Fruit fly (Drosophila melanogaster) whole organism, embryonic: ENCODE measurements around the gene CG1545.
A peak's percentile ranks its signal among the peaks of the same experiment; 100 is the strongest.

Experiments
- Ada2b ChIP-seq: fragments of 200-800 bp; sonication (Bioruptor generic); IDR thresholded peaks from 2 replicates; pipeline ENCODE4 v1.3.6; 2022; ENCODE audit warnings: missing biosample characterization, missing genetic modification characterization
- CG1024 ChIP-seq: fragments of 200-800 bp; sonication (Bioruptor generic); IDR thresholded peaks from 2 replicates; pipeline ENCODE4 v1.3.6; 2022; ENCODE audit warnings: missing biosample characterization, missing genetic modification characterization
- CG11695 ChIP-seq: fragments of 200-800 bp; sonication (Bioruptor generic); IDR thresholded peaks from 3 replicates; pipeline ENCODE4 v1.3.6; 2022; ENCODE audit warnings: missing biosample characterization, missing genetic modification characterization
- CG13123 ChIP-seq: fragments of 200-800 bp; sonication (Bioruptor generic); optimal IDR thresholded peaks from 2 replicates; lab custom pipeline; 2016; ENCODE audit warnings: missing biosample characterization, missing genetic modification characterization
- CG13775 ChIP-seq: fragments of 200-800 bp; sonication (Bioruptor generic); optimal IDR thresholded peaks from 3 replicates; lab custom pipeline; 2017; ENCODE audit warnings: missing biosample characterization, mild to moderate bottlenecking, missing genetic modification characterization
- CG15073 ChIP-seq: fragments of 200-800 bp; sonication (Bioruptor generic); optimal IDR thresholded peaks from 2 replicates; lab custom pipeline; 2016; ENCODE audit warnings: missing biosample characterization, missing genetic modification characterization
- CG15514 ChIP-seq: fragments of 200-800 bp; sonication (Bioruptor generic); optimal IDR thresholded peaks from 3 replicates; lab custom pipeline; 2017; ENCODE audit warnings: missing biosample characterization, missing genetic modification characterization, mild to moderate bottlenecking, moderate library complexity, missing genetic modification reagents
- CG16863 ChIP-seq: fragments of 200-800 bp; sonication (Bioruptor generic); optimal IDR thresholded peaks from 3 replicates; lab custom pipeline; 2016; ENCODE audit warnings: missing biosample characterization, missing genetic modification characterization
- CG18476 ChIP-seq: fragments of 200-800 bp; sonication (Bioruptor generic); optimal IDR thresholded peaks from 2 replicates; lab custom pipeline; 2016; ENCODE audit warnings: missing biosample characterization, mild to moderate bottlenecking, missing genetic modification characterization
- CG2678 ChIP-seq: fragments of 200-800 bp; sonication (Bioruptor generic); optimal IDR thresholded peaks from 3 replicates; lab custom pipeline; 2019; ENCODE audit warnings: missing biosample characterization, mild to moderate bottlenecking, missing genetic modification characterization, moderate library complexity
- CG3407 ChIP-seq: fragments of 200-800 bp; sonication (Bioruptor generic); optimal IDR thresholded peaks from 2 replicates; lab custom pipeline; 2018; ENCODE audit warnings: missing biosample characterization, mild to moderate bottlenecking, missing genetic modification characterization
- CG34224 ChIP-seq: fragments of 200-800 bp; sonication (Bioruptor generic); IDR thresholded peaks from 3 replicates; pipeline ENCODE4 v1.3.6; 2022; ENCODE audit warnings: missing biosample characterization, missing genetic modification characterization; ENCODE audit not compliant: partially characterized antibody
- CG4404 ChIP-seq: fragments of 200-800 bp; sonication (Bioruptor generic); IDR thresholded peaks from 2 replicates; pipeline ENCODE4 v1.3.6; 2022; ENCODE audit warnings: missing biosample characterization, missing genetic modification characterization
- CG7786 ChIP-seq: fragments of 200-800 bp; sonication (Bioruptor generic); optimal IDR thresholded peaks from 2 replicates; lab custom pipeline; 2016; ENCODE audit warnings: missing biosample characterization, missing genetic modification characterization
- CG8290 ChIP-seq, 3 experiments: fragments of 200-800 bp; sonication (Bioruptor generic); optimal IDR thresholded peaks; 2 replicates each; lab custom pipeline; 2016 to 2019; ENCODE audit warnings: missing biosample characterization in 3 of 3, missing genetic modification characterization in 3 of 3, mild to moderate bottlenecking in 2 of 3, moderate library complexity in 1 of 3
- CG8478 ChIP-seq: fragments of >200 bp; optimal IDR thresholded peaks from 2 replicates; lab custom pipeline; 2018
- CTCF ChIP-seq: fragments of 200-800 bp; sonication (Bioruptor generic); optimal IDR thresholded peaks from 2 replicates; lab custom pipeline; 2017; ENCODE audit warnings: missing biosample characterization, mild to moderate bottlenecking, missing genetic modification characterization, moderate library complexity
- Ets65A ChIP-seq: fragments of 200-800 bp; sonication (Bioruptor generic); peaks from one replicate; lab custom pipeline; 2016; ENCODE audit warnings: missing biosample characterization, missing genetic modification characterization
- Ets97D ChIP-seq: fragments of 200-800 bp; sonication (Bioruptor generic); optimal IDR thresholded peaks from 3 replicates; lab custom pipeline; 2016; ENCODE audit warnings: missing biosample characterization, missing genetic modification characterization
- Fer2 ChIP-seq: fragments of 200-800 bp; sonication (Bioruptor generic); optimal IDR thresholded peaks from 2 replicates; lab custom pipeline; 2018; ENCODE audit warnings: missing biosample characterization, mild to moderate bottlenecking, missing genetic modification characterization, moderate library complexity
- Fer3 ChIP-seq: fragments of 200-800 bp; sonication (Bioruptor generic); optimal IDR thresholded peaks from 2 replicates; lab custom pipeline; 2018; ENCODE audit warnings: missing biosample characterization, mild to moderate bottlenecking, missing genetic modification characterization, moderate library complexity
- Hr51 ChIP-seq, 2 experiments: fragments of 200-800 bp; sonication (Bioruptor generic); optimal IDR thresholded peaks; 2 replicates in 1 of 2; 3 replicates in 1 of 2; lab custom pipeline; 2016 to 2018; ENCODE audit warnings: missing biosample characterization in 2 of 2, missing genetic modification characterization in 2 of 2, mild to moderate bottlenecking in 1 of 2, moderate library complexity in 1 of 2
- Med ChIP-seq: fragments of 200-800 bp; sonication (Bioruptor generic); peaks from one replicate; lab custom pipeline; 2016; ENCODE audit warnings: missing biosample characterization, missing genetic modification characterization, mild to moderate bottlenecking, inconsistent platforms, moderate library complexity
- Sox102F ChIP-seq: fragments of 200-800 bp; sonication (Bioruptor generic); optimal IDR thresholded peaks from 2 replicates; lab custom pipeline; 2018; ENCODE audit warnings: missing biosample characterization, mild to moderate bottlenecking, missing genetic modification characterization, moderate library complexity
- Sry-δ ChIP-seq: fragments of 200-800 bp; sonication (Bioruptor generic); optimal IDR thresholded peaks from 2 replicates; lab custom pipeline; 2016; ENCODE audit warnings: missing biosample characterization, missing genetic modification characterization
- amos ChIP-seq: fragments of 200-800 bp; sonication (Bioruptor generic); IDR thresholded peaks from 2 replicates; pipeline ENCODE4 v1.3.6; 2022; ENCODE audit warnings: missing biosample characterization, missing genetic modification characterization; ENCODE audit not compliant: partially characterized antibody
- bcd ChIP-seq: fragments of 200-800 bp; sonication (Bioruptor generic); optimal IDR thresholded peaks from 2 replicates; lab custom pipeline; 2017; ENCODE audit warnings: missing biosample characterization, mild to moderate bottlenecking, missing genetic modification characterization
- bsh ChIP-seq, 2 experiments: fragments of 200-800 bp; sonication (Bioruptor generic); optimal IDR thresholded peaks; 2 replicates each; lab custom pipeline; 2017 to 2018; ENCODE audit warnings: mild to moderate bottlenecking in 2 of 2, missing biosample characterization in 2 of 2, missing genetic modification characterization in 2 of 2, moderate library complexity in 1 of 2
- ci ChIP-seq: fragments of 200-800 bp; sonication (Bioruptor generic); IDR thresholded peaks from 3 replicates; pipeline ENCODE4 v1.3.6; 2022; ENCODE audit warnings: missing biosample characterization, missing genetic modification characterization
- crc ChIP-seq: fragments of 200-800 bp; sonication (Bioruptor generic); optimal IDR thresholded peaks from 2 replicates; lab custom pipeline; 2016; ENCODE audit warnings: missing biosample characterization, missing genetic modification characterization
- dmrt11E ChIP-seq: fragments of 200-800 bp; sonication (Bioruptor generic); optimal IDR thresholded peaks from 3 replicates; lab custom pipeline; 2018; ENCODE audit warnings: missing biosample characterization, mild to moderate bottlenecking, missing genetic modification characterization, moderate library complexity
- gem ChIP-seq: fragments of 200-800 bp; sonication (Bioruptor generic); optimal IDR thresholded peaks from 2 replicates; lab custom pipeline; 2019; ENCODE audit warnings: missing biosample characterization, mild to moderate bottlenecking, missing genetic modification characterization, moderate library complexity
- her ChIP-seq: fragments of 200-800 bp; sonication (Bioruptor generic); optimal IDR thresholded peaks from 2 replicates; lab custom pipeline; 2016; ENCODE audit warnings: missing biosample characterization, missing genetic modification characterization
- kah ChIP-seq: fragments of 200-800 bp; sonication (Bioruptor generic); optimal IDR thresholded peaks from 2 replicates; lab custom pipeline; 2018; ENCODE audit warnings: missing biosample characterization, mild to moderate bottlenecking, missing genetic modification characterization
- ken ChIP-seq: fragments of 200-800 bp; sonication (Bioruptor generic); IDR thresholded peaks from 3 replicates; pipeline ENCODE4 v1.3.6; 2022; ENCODE audit warnings: missing biosample characterization, missing genetic modification characterization
- lab ChIP-seq: fragments of 200-800 bp; sonication (Bioruptor generic); optimal IDR thresholded peaks from 3 replicates; lab custom pipeline; 2017; ENCODE audit warnings: missing biosample characterization, missing genetic modification characterization, mild to moderate bottlenecking, moderate library complexity, missing genetic modification reagents
- lmd ChIP-seq: fragments of 200-800 bp; sonication (Bioruptor generic); IDR thresholded peaks from 2 replicates; pipeline ENCODE4 v1.3.6; 2022; ENCODE audit warnings: missing biosample characterization, missing genetic modification characterization
- pan ChIP-seq, 4 experiments: fragments of >200 bp in 3 of 4; fragments of 200-800 bp in 1 of 4; sonication (Bioruptor generic) in 1 of 4; optimal IDR thresholded peaks in 3 of 4; IDR thresholded peaks in 1 of 4; 2 replicates each; pipeline versions ENCODE4 v1.3.6 to Lab custom; 2017 to 2022; ENCODE audit warnings: missing biosample characterization in 2 of 4, missing genetic modification characterization in 2 of 4, mixed read lengths in 1 of 4
- pb ChIP-seq: fragments of 200-800 bp; sonication (Bioruptor generic); optimal IDR thresholded peaks from 3 replicates; lab custom pipeline; 2016; ENCODE audit warnings: missing biosample characterization, missing genetic modification characterization
- pnt ChIP-seq: fragments of 200-800 bp; sonication (Bioruptor generic); optimal IDR thresholded peaks from 3 replicates; lab custom pipeline; 2016; ENCODE audit warnings: missing biosample characterization, missing genetic modification characterization
- rib ChIP-seq: fragments of 200-800 bp; sonication (Bioruptor generic); IDR thresholded peaks from 2 replicates; pipeline ENCODE4 v1.3.6; 2022; ENCODE audit warnings: missing biosample characterization, missing genetic modification characterization
- row ChIP-seq: fragments of 200-800 bp; sonication (Bioruptor generic); IDR thresholded peaks from 3 replicates; pipeline ENCODE4 v1.3.6; 2022; ENCODE audit warnings: missing biosample characterization, missing genetic modification characterization
- sens ChIP-seq: fragments of 200-800 bp; sonication (Bioruptor generic); peaks from one replicate; lab custom pipeline; 2016; ENCODE audit warnings: missing biosample characterization, missing genetic modification characterization
- sob ChIP-seq: fragments of 200-800 bp; sonication (Bioruptor generic); IDR thresholded peaks from 2 replicates; pipeline ENCODE4 v1.3.6; 2022; ENCODE audit warnings: missing biosample characterization, missing genetic modification characterization
- tio ChIP-seq: fragments of 200-800 bp; sonication (Bioruptor generic); optimal IDR thresholded peaks from 2 replicates; lab custom pipeline; 2017; ENCODE audit warnings: missing biosample characterization, missing genetic modification characterization, inconsistent platforms
- unpg ChIP-seq: fragments of 200-800 bp; sonication (Bioruptor generic); optimal IDR thresholded peaks from 3 replicates; lab custom pipeline; 2018; ENCODE audit warnings: missing biosample characterization, mild to moderate bottlenecking, missing genetic modification characterization, moderate library complexity
- vnd ChIP-seq: fragments of 200-800 bp; sonication (Bioruptor generic); IDR thresholded peaks from 3 replicates; pipeline ENCODE4 v1.3.6; 2022; ENCODE audit warnings: missing biosample characterization, missing genetic modification characterization; ENCODE audit not compliant: partially characterized antibody
- z ChIP-seq: fragments of 200-800 bp; sonication (Bioruptor generic); IDR thresholded peaks from 3 replicates; pipeline ENCODE4 v1.3.6; 2022; ENCODE audit warnings: missing biosample characterization, missing genetic modification characterization

The CG1545 gene

dm6 chrX:11088778-11089340 is 29.4 kb upstream of the CG1545 start, which contains the start of gene Vago:
Vago (plus strand) TSS chrX:11089290.
- TF ChIP-seq CG2678 (tag; lab: Kevin White, UChicago) (peak; percentile 14), CG13775 (GFP tag; lab: Kevin White, UChicago) (no peak), row (GFP tag; lab: Robert Waterston, UW) (0 out of 3 replicates have a peak, but pooled peaks have one; percentile 15), bsh (GFP tag; optimal IDR thresholded peaks at IDR 0.05; lab: Kevin White, UChicago) (no peak), CG13123 (GFP tag; lab: Kevin White, UChicago) (no peak), CG11695 (GFP tag; lab: Robert Waterston, UW) (0 out of 3 replicates have a peak, but pooled peaks have one; percentile 30), Ada2b (GFP tag; lab: Robert Waterston, UW) (no peak), bcd (GFP tag; lab: Kevin White, UChicago) (no peak), CG34224 (GFP tag; lab: Robert Waterston, UW) (no peak)

dm6 chrX:11087384-11087783 is 28.0 kb upstream of the CG1545 start:
- TF ChIP-seq Sry-δ (no peak), pb (GFP tag; lab: Kevin White, UChicago) (no peak), CG15073 (GFP tag; lab: Kevin White, UChicago) (no peak), Fer2 (tag; lab: Kevin White, UChicago) (no peak), Ets97D (peak; percentile 78), ken (GFP tag; lab: Robert Waterston, UW) (0 out of 3 replicates have a peak, but pooled peaks have one; percentile 22), ci (peak; percentile 43; the same call in 1 of the 3 replicates), CG7786 (GFP tag; lab: Kevin White, UChicago) (no peak), CG4404 (GFP tag; lab: Robert Waterston, UW) (no peak), Hr51 (GFP tag; optimal IDR thresholded peaks at IDR 0.05; lab: Kevin White, UChicago) (no peak), lab (GFP tag; lab: Kevin White, UChicago) (peak; percentile 13), her (no peak), unpg (GFP tag; lab: Kevin White, UChicago) (peak; percentile 0), Sox102F (GFP tag; lab: Kevin White, UChicago) (peak; percentile 29), tio (GFP tag; lab: Kevin White, UChicago) (no peak), gem (peak; percentile 37), sob (GFP tag; lab: Robert Waterston, UW) (0 out of 2 replicates have a peak, but pooled peaks have one; percentile 12), vnd (GFP tag; lab: Robert Waterston, UW) (no peak), CG8478 (no peak), Ets65A (GFP tag; lab: Kevin White, UChicago) (no peak), rib (GFP tag; lab: Robert Waterston, UW) (no peak), z (GFP tag; lab: Robert Waterston, UW) (no peak), CG8290 (GFP tag; optimal IDR thresholded peaks at IDR 0.05; lab: Kevin White, UChicago) (no peak), CG8290 (tag; optimal IDR thresholded peaks at IDR 0.05; lab: Kevin White, UChicago) (peak in 1 of 2 experiments; percentile 1), sens (peak; percentile 63), dmrt11E (no peak), kah (GFP tag; lab: Kevin White, UChicago) (no peak), pan (optimal IDR thresholded peaks at IDR 0.05; lab: Kevin White, UChicago) (no peak), pan (GFP tag; optimal IDR thresholded peaks at IDR 0.05 in 1 of 2, IDR thresholded peaks at IDR 0.05 in 1 of 2) (peak in 1 of 2 experiments; percentile 42), amos (GFP tag; lab: Robert Waterston, UW) (no peak), CG18476 (GFP tag; lab: Kevin White, UChicago) (no peak), CG15514 (GFP tag; lab: Kevin White, UChicago) (no peak), pnt (GFP tag; lab: Kevin White, UChicago) (no peak), lmd (no peak), CG1024 (GFP tag; lab: Robert Waterston, UW) (no peak), Fer3 (no peak), CG3407 (GFP tag; lab: Kevin White, UChicago) (no peak), CG16863 (GFP tag; lab: Kevin White, UChicago) (no peak), CTCF (GFP tag; lab: Kevin White, UChicago) (peak; percentile 6), Med (peak; percentile 74), crc (GFP tag; lab: Kevin White, UChicago) (no peak)
